Fruit fly (Drosophila melanogaster) whole organism, embryonic: ENCODE results near the gene CG34398.
A peak's percentile ranks its signal among the peaks of the same experiment; 100 is the strongest.

Source experiments
- Antp ChIP-seq: fragments of 200-800 bp; sonication (Bioruptor generic); optimal IDR thresholded peaks from 3 replicates; lab custom pipeline; 2016; ENCODE audit warnings: missing biosample characterization, missing genetic modification characterization
- B-H2 ChIP-seq: fragments of 200-800 bp; sonication (Bioruptor generic); optimal IDR thresholded peaks from 2 replicates; lab custom pipeline; 2018; ENCODE audit warnings: missing biosample characterization, mild to moderate bottlenecking, missing genetic modification characterization
- Bteb2 ChIP-seq: fragments of 200-800 bp; sonication (Bioruptor generic); optimal IDR thresholded peaks from 2 replicates; lab custom pipeline; 2016; ENCODE audit warnings: missing biosample characterization, missing genetic modification characterization
- C15 ChIP-seq: fragments of 200-800 bp; sonication (Bioruptor generic); IDR thresholded peaks from 3 replicates; pipeline ENCODE4 v1.3.6; 2022; ENCODE audit warnings: missing biosample characterization, missing genetic modification characterization
- CG11696 ChIP-seq: fragments of 200-800 bp; sonication (Bioruptor generic); IDR thresholded peaks from 2 replicates; pipeline ENCODE4 v1.3.6; 2022; ENCODE audit warnings: missing biosample characterization, missing genetic modification characterization
- CG12391 ChIP-seq: fragments of 200-800 bp; sonication (Bioruptor generic); optimal IDR thresholded peaks from 3 replicates; lab custom pipeline; 2018; ENCODE audit warnings: missing biosample characterization, mild to moderate bottlenecking, missing genetic modification characterization, moderate library complexity
- CG12744 ChIP-seq: fragments of 200-800 bp; sonication (Bioruptor generic); optimal IDR thresholded peaks from 2 replicates; lab custom pipeline; 2016; ENCODE audit warnings: missing biosample characterization, missing genetic modification characterization
- CG13296 ChIP-seq: fragments of 200-800 bp; sonication (Bioruptor generic); optimal IDR thresholded peaks from 3 replicates; lab custom pipeline; 2018; ENCODE audit warnings: missing biosample characterization, mild to moderate bottlenecking, missing genetic modification characterization
- CG16863 ChIP-seq: fragments of 200-800 bp; sonication (Bioruptor generic); optimal IDR thresholded peaks from 3 replicates; lab custom pipeline; 2016; ENCODE audit warnings: missing biosample characterization, missing genetic modification characterization
- CG17361 ChIP-seq: fragments of 200-800 bp; sonication (Bioruptor generic); IDR thresholded peaks from 3 replicates; pipeline ENCODE4 v1.3.6; 2022; ENCODE audit warnings: missing biosample characterization, missing genetic modification characterization
- CG17385 ChIP-seq: fragments of 200-800 bp; sonication (Bioruptor generic); optimal IDR thresholded peaks from 3 replicates; lab custom pipeline; 2018; ENCODE audit warnings: missing biosample characterization, mild to moderate bottlenecking, missing genetic modification characterization
- CG32772 ChIP-seq: fragments of 200-800 bp; sonication (Bioruptor generic); IDR thresholded peaks from 2 replicates; pipeline ENCODE4 v1.3.6; 2022; ENCODE audit warnings: missing biosample characterization, missing genetic modification characterization
- CG43689 ChIP-seq: fragments of 200-800 bp; sonication (Bioruptor generic); IDR thresholded peaks from 2 replicates; pipeline ENCODE4 v1.3.6; 2022; ENCODE audit warnings: missing biosample characterization, missing genetic modification characterization
- CG6854 ChIP-seq: fragments of 200-800 bp; sonication (Bioruptor generic); optimal IDR thresholded peaks from 3 replicates; lab custom pipeline; 2017; ENCODE audit warnings: missing biosample characterization, mild to moderate bottlenecking, missing genetic modification characterization
- CG7357 ChIP-seq: fragments of 200-800 bp; sonication (Bioruptor generic); IDR thresholded peaks from 3 replicates; pipeline ENCODE4 v1.3.6; 2022; ENCODE audit warnings: missing biosample characterization, missing genetic modification characterization
- CG7786 ChIP-seq: fragments of 200-800 bp; sonication (Bioruptor generic); optimal IDR thresholded peaks from 2 replicates; lab custom pipeline; 2016; ENCODE audit warnings: missing biosample characterization, missing genetic modification characterization
- CkIIα-i1 ChIP-seq: fragments of 200-800 bp; sonication (Bioruptor generic); IDR thresholded peaks from 2 replicates; pipeline ENCODE4 v1.3.6; 2022; ENCODE audit warnings: missing biosample characterization, missing genetic modification characterization
- Dek ChIP-seq: fragments of 200-800 bp; sonication (Bioruptor generic); optimal IDR thresholded peaks from 3 replicates; lab custom pipeline; 2019; ENCODE audit warnings: missing biosample characterization, mild to moderate bottlenecking, missing genetic modification characterization, moderate library complexity
- Hand ChIP-seq: fragments of 200-800 bp; sonication (Bioruptor generic); optimal IDR thresholded peaks from 2 replicates; lab custom pipeline; 2017; ENCODE audit warnings: mild to moderate bottlenecking, missing biosample characterization, missing genetic modification reagents, missing genetic modification characterization
- HmgD ChIP-seq: fragments of 200-800 bp; sonication (Bioruptor generic); optimal IDR thresholded peaks from 3 replicates; lab custom pipeline; 2016; ENCODE audit warnings: missing biosample characterization, missing genetic modification characterization
- Hr39 ChIP-seq: fragments of >200 bp; optimal IDR thresholded peaks from 2 replicates; lab custom pipeline; 2017
- Hr51 ChIP-seq, 2 experiments: fragments of 200-800 bp; sonication (Bioruptor generic); optimal IDR thresholded peaks; 2 replicates in 1 of 2; 3 replicates in 1 of 2; lab custom pipeline; 2016 to 2018; ENCODE audit warnings: missing biosample characterization in 2 of 2, missing genetic modification characterization in 2 of 2, mild to moderate bottlenecking in 1 of 2, moderate library complexity in 1 of 2
- Kr ChIP-seq: fragments of 200-800 bp; sonication (Bioruptor generic); optimal IDR thresholded peaks from 2 replicates; lab custom pipeline; 2017; ENCODE audit warnings: missing biosample characterization, mild to moderate bottlenecking, missing genetic modification characterization
- NC2α ChIP-seq: fragments of 200-800 bp; sonication (Bioruptor generic); optimal IDR thresholded peaks from 2 replicates; lab custom pipeline; 2016; ENCODE audit warnings: missing biosample characterization, missing genetic modification characterization
- Sox100B ChIP-seq: fragments of 200-800 bp; sonication (Bioruptor generic); optimal IDR thresholded peaks from 3 replicates; lab custom pipeline; 2018; ENCODE audit warnings: missing biosample characterization, mild to moderate bottlenecking, missing genetic modification characterization
- TFAM ChIP-seq: fragments of 200-800 bp; sonication (Bioruptor generic); optimal IDR thresholded peaks from 2 replicates; lab custom pipeline; 2017; ENCODE audit warnings: missing biosample characterization, missing genetic modification characterization, inconsistent platforms
- ap ChIP-seq: fragments of 200-800 bp; sonication (Bioruptor generic); IDR thresholded peaks from 2 replicates; pipeline ENCODE4 v1.3.6; 2022; ENCODE audit warnings: missing biosample characterization, missing genetic modification characterization
- ase ChIP-seq: fragments of 200-800 bp; sonication (Bioruptor generic); IDR thresholded peaks from 3 replicates; pipeline ENCODE4 v1.3.6; 2022; ENCODE audit warnings: missing biosample characterization, missing genetic modification characterization
- cad ChIP-seq: fragments of >200 bp; optimal IDR thresholded peaks from 2 replicates; lab custom pipeline; 2017; ENCODE audit warnings: missing biosample characterization, missing genetic modification characterization
- dmrt99B ChIP-seq: fragments of 200-800 bp; sonication (Bioruptor generic); optimal IDR thresholded peaks from 2 replicates; lab custom pipeline; 2018; ENCODE audit warnings: missing biosample characterization, mild to moderate bottlenecking, missing genetic modification characterization, moderate library complexity
- dpn ChIP-seq, 2 experiments: fragments of 200-800 bp; sonication (Bioruptor generic); optimal IDR thresholded peaks; 3 replicates each; lab custom pipeline; 2016; ENCODE audit warnings: missing biosample characterization in 2 of 2, missing genetic modification characterization in 2 of 2
- en ChIP-seq: fragments of 200-800 bp; sonication (Bioruptor generic); optimal IDR thresholded peaks from 2 replicates; lab custom pipeline; 2016; ENCODE audit warnings: missing biosample characterization, missing genetic modification characterization
- esg ChIP-seq: fragments of 200-800 bp; sonication (Bioruptor generic); conservative IDR thresholded peaks from 2 replicates; pipeline ENCODE4 v1.3.6; 2022; ENCODE audit warnings: missing biosample characterization, missing genetic modification characterization
- eyg ChIP-seq: fragments of 200-800 bp; sonication (Bioruptor generic); optimal IDR thresholded peaks from 3 replicates; lab custom pipeline; 2016; ENCODE audit warnings: missing biosample characterization, missing genetic modification characterization
- fu2 ChIP-seq: fragments of 200-800 bp; sonication (Bioruptor generic); optimal IDR thresholded peaks from 2 replicates; lab custom pipeline; 2016; ENCODE audit warnings: missing biosample characterization, missing genetic modification characterization
- gce ChIP-seq: fragments of 200-800 bp; sonication (Bioruptor generic); IDR thresholded peaks from 3 replicates; pipeline ENCODE4 v1.3.6; 2022; ENCODE audit warnings: missing biosample characterization, missing genetic modification characterization
- kah ChIP-seq: fragments of 200-800 bp; sonication (Bioruptor generic); optimal IDR thresholded peaks from 2 replicates; lab custom pipeline; 2018; ENCODE audit warnings: missing biosample characterization, mild to moderate bottlenecking, missing genetic modification characterization
- kay ChIP-seq: fragments of 200-800 bp; sonication (Bioruptor generic); optimal IDR thresholded peaks from 2 replicates; lab custom pipeline; 2016; ENCODE audit warnings: missing biosample characterization, missing genetic modification characterization
- knrl ChIP-seq: fragments of 200-800 bp; sonication (Bioruptor generic); IDR thresholded peaks from 3 replicates; pipeline ENCODE4 v1.3.6; 2022; ENCODE audit warnings: missing biosample characterization, missing genetic modification characterization; ENCODE audit not compliant: partially characterized antibody
- lbe ChIP-seq: fragments of 200-800 bp; sonication (Bioruptor generic); optimal IDR thresholded peaks from 2 replicates; lab custom pipeline; 2016; ENCODE audit warnings: missing biosample characterization, mild to moderate bottlenecking, missing genetic modification characterization
- mirr ChIP-seq: fragments of 200-800 bp; sonication (Bioruptor generic); optimal IDR thresholded peaks from 3 replicates; lab custom pipeline; 2018; ENCODE audit warnings: missing biosample characterization, mild to moderate bottlenecking, missing genetic modification characterization
- nom ChIP-seq: fragments of 200-800 bp; sonication (Bioruptor generic); optimal IDR thresholded peaks from 2 replicates; lab custom pipeline; 2017; ENCODE audit warnings: missing biosample characterization, missing genetic modification characterization, mild to moderate bottlenecking, moderate library complexity, missing genetic modification reagents
- oc ChIP-seq: fragments of 200-800 bp; sonication (Bioruptor generic); optimal IDR thresholded peaks from 2 replicates; lab custom pipeline; 2018; ENCODE audit warnings: missing biosample characterization, mild to moderate bottlenecking, missing genetic modification characterization, moderate library complexity
- otp ChIP-seq: fragments of 200-800 bp; sonication (Bioruptor generic); IDR thresholded peaks from 3 replicates; pipeline ENCODE4, ENCODE4 v1.3.6; 2022; ENCODE audit warnings: missing biosample characterization, missing genetic modification characterization
- pfk ChIP-seq: fragments of 200-800 bp; sonication (Bioruptor generic); optimal IDR thresholded peaks from 2 replicates; lab custom pipeline; 2018; ENCODE audit warnings: missing biosample characterization, mild to moderate bottlenecking, missing genetic modification characterization, moderate library complexity
- pnt ChIP-seq: fragments of 200-800 bp; sonication (Bioruptor generic); optimal IDR thresholded peaks from 3 replicates; lab custom pipeline; 2016; ENCODE audit warnings: missing biosample characterization, missing genetic modification characterization
- pzg ChIP-seq: fragments of 200-800 bp; sonication (Bioruptor generic); optimal IDR thresholded peaks from 3 replicates; lab custom pipeline; 2018; ENCODE audit warnings: missing biosample characterization, mild to moderate bottlenecking, missing genetic modification characterization, moderate library complexity
- sens ChIP-seq: fragments of 200-800 bp; sonication (Bioruptor generic); peaks from one replicate; lab custom pipeline; 2016; ENCODE audit warnings: missing biosample characterization, missing genetic modification characterization
- tgo ChIP-seq: fragments of 200-800 bp; sonication (Bioruptor generic); IDR thresholded peaks from 3 replicates; pipeline ENCODE4 v1.3.6; 2022; ENCODE audit warnings: missing biosample characterization, missing genetic modification characterization
- vfl ChIP-seq: fragments of 200-800 bp; sonication (Bioruptor generic); optimal IDR thresholded peaks from 2 replicates; lab custom pipeline; 2016; ENCODE audit warnings: missing biosample characterization, missing genetic modification characterization
- wek ChIP-seq: fragments of 200-800 bp; sonication (Bioruptor generic); optimal IDR thresholded peaks from 3 replicates; lab custom pipeline; 2018; ENCODE audit warnings: missing biosample characterization, mild to moderate bottlenecking, missing genetic modification characterization, moderate library complexity

CG34398 gene

DNA sequence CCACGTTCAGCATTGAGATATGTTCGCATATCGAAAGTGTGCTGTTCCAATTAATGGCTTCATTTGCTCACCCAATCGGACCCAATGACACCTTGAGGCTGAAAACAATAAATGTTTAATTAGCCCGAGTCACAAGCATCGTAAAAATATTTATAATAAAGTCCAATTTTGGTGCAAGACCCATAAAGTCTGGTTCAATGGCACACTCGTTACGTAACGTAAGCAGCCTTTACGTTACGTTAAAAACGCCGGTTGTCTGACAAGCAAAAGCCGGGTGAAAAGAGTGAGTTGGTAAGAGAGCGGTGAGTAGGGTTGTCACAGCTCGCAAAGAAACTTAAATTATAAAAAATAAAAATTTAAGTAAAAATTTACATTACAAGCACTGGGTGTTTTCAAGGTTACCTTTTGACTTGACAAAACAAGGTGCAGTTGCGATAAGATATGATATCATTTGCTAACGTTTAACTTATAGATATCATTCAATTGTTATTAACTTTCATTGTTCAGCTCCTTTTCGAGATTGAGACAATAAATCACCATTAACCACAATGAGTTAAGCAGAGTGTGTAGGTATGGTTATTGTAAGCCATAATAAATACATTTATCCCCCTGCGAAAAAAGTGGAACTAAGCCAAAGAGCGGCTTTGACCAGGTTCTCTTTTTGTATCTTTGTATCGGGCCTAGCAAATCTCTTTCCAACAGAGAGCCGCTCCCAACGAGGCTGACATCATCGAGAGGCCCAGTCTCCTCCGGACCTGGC is 452 bp upstream of the CG34398 start (continued):
- TF ChIP-seq mirr (GFP tag; lab: Kevin White, UChicago) (no peak), cad (GFP tag; lab: Kevin White, UChicago) (no peak), Sox100B (GFP tag; lab: Kevin White, UChicago) (peak; percentile 49), Dek (peak; percentile 49), tgo (peak; percentile 32; the same call in 2 of the 3 replicates), CG7357 (GFP tag; lab: Robert Waterston, UW) (no peak), HmgD (GFP tag; lab: Kevin White, UChicago) (no peak), Bteb2 (no peak), Hand (GFP tag; lab: Kevin White, UChicago) (no peak), CG12744 (GFP tag; lab: Kevin White, UChicago) (no peak), CG12391 (tag; lab: Kevin White, UChicago) (peak; percentile 56), fu2 (GFP tag; lab: Kevin White, UChicago) (no peak), ap (no peak), CG17385 (peak; percentile 17), Hr51 (GFP tag; optimal IDR thresholded peaks at IDR 0.05; lab: Kevin White, UChicago) (peak in 1 of 2 experiments; percentile 75), kay (GFP tag; lab: Kevin White, UChicago) (no peak), knrl (no peak), dpn (GFP tag; optimal IDR thresholded peaks at IDR 0.05; lab: Kevin White, UChicago) (no peak), CG13296 (GFP tag; lab: Kevin White, UChicago) (peak; percentile 53), CG43689 (no peak), CG6854 (GFP tag; lab: Kevin White, UChicago) (peak; percentile 4), dmrt99B (peak; percentile 72), sens (GFP tag; lab: Kevin White, UChicago) (peak; percentile 80), pfk (GFP tag; lab: Kevin White, UChicago) (no peak), kah (GFP tag; lab: Kevin White, UChicago) (no peak), otp (GFP tag; lab: Robert Waterston, UW) (no peak), CG11696 (GFP tag; lab: Robert Waterston, UW) (no peak), en (GFP tag; lab: Kevin White, UChicago) (no peak), wek (GFP tag; lab: Kevin White, UChicago) (no peak), CkIIα-i1 (GFP tag; lab: Robert Waterston, UW) (no peak), B-H2 (GFP tag; lab: Kevin White, UChicago) (no peak), eyg (GFP tag; lab: Kevin White, UChicago) (no peak), pnt (GFP tag; lab: Kevin White, UChicago) (no peak), vfl (GFP tag; lab: Kevin White, UChicago) (no peak), oc (tag; lab: Kevin White, UChicago) (no peak), esg (peak; percentile 34), TFAM (GFP tag; lab: Kevin White, UChicago) (no peak), Kr (GFP tag; lab: Kevin White, UChicago) (no peak), C15 (no peak), NC2α (GFP tag; lab: Kevin White, UChicago) (no peak), lbe (GFP tag; lab: Kevin White, UChicago) (peak; percentile 54), CG32772 (no peak), gce (GFP tag; lab: Robert Waterston, UW) (no peak), nom (peak; percentile 54), CG17361 (GFP tag; lab: Robert Waterston, UW) (peak; percentile 68), CG16863 (GFP tag; lab: Kevin White, UChicago) (no peak), ase (no peak), Hr39 (no peak), pzg (GFP tag; lab: Kevin White, UChicago) (no peak), CG7786 (GFP tag; lab: Kevin White, UChicago) (peak; percentile 21), Antp (GFP tag; lab: Kevin White, UChicago) (no peak)
